Fruit fly (Drosophila melanogaster) whole organism, embryonic: ENCODE measurements around the gene CG4025.

Experiments used
- CG10274 ChIP-seq: fragments of 200-800 bp; sonication (Bioruptor generic); optimal IDR thresholded peaks from 3 replicates; lab custom pipeline; 2017; ENCODE audit warnings: missing biosample characterization, mild to moderate bottlenecking, missing genetic modification characterization
- CG11695 ChIP-seq: fragments of 200-800 bp; sonication (Bioruptor generic); IDR thresholded peaks from 3 replicates; pipeline ENCODE4 v1.3.6; 2022; ENCODE audit warnings: missing biosample characterization, missing genetic modification characterization
- CG12236 ChIP-seq: fragments of 200-800 bp; sonication (Bioruptor generic); optimal IDR thresholded peaks from 2 replicates; lab custom pipeline; 2016; ENCODE audit warnings: missing biosample characterization, missing genetic modification characterization
- CG12299 ChIP-seq: fragments of 200-800 bp; sonication (Bioruptor generic); optimal IDR thresholded peaks from 2 replicates; lab custom pipeline; 2018; ENCODE audit warnings: missing biosample characterization, mild to moderate bottlenecking, missing genetic modification characterization
- CG15479 ChIP-seq: fragments of 200-800 bp; sonication (Bioruptor generic); optimal IDR thresholded peaks from 3 replicates; lab custom pipeline; 2019; ENCODE audit warnings: missing biosample characterization, mild to moderate bottlenecking, missing genetic modification characterization, moderate library complexity
- CG1602 ChIP-seq: fragments of 200-800 bp; sonication (Bioruptor generic); optimal IDR thresholded peaks from 3 replicates; lab custom pipeline; 2016; ENCODE audit warnings: missing biosample characterization, missing genetic modification characterization
- CG17328 ChIP-seq: fragments of 200-800 bp; sonication (Bioruptor generic); IDR thresholded peaks from 2 replicates; pipeline ENCODE4 v1.3.6; 2022; ENCODE audit warnings: missing biosample characterization, missing genetic modification characterization
- CG17385 ChIP-seq: fragments of 200-800 bp; sonication (Bioruptor generic); optimal IDR thresholded peaks from 3 replicates; lab custom pipeline; 2018; ENCODE audit warnings: missing biosample characterization, mild to moderate bottlenecking, missing genetic modification characterization
- CG17612 ChIP-seq: fragments of 200-800 bp; sonication (Bioruptor generic); IDR thresholded peaks from 2 replicates; pipeline ENCODE4 v1.3.6; 2022; ENCODE audit warnings: missing biosample characterization, missing genetic modification characterization
- CG1792 ChIP-seq: fragments of 200-800 bp; sonication (Bioruptor generic); optimal IDR thresholded peaks from 2 replicates; lab custom pipeline; 2016; ENCODE audit warnings: missing biosample characterization, missing genetic modification characterization
- CG18599 ChIP-seq: fragments of 200-800 bp; sonication (Bioruptor generic); optimal IDR thresholded peaks from 3 replicates; lab custom pipeline; 2017; ENCODE audit warnings: missing biosample characterization, missing genetic modification characterization, mild to moderate bottlenecking, moderate library complexity, missing genetic modification reagents
- CG32532 ChIP-seq: fragments of 200-800 bp; sonication (Bioruptor generic); IDR thresholded peaks from 2 replicates; pipeline ENCODE4 v1.3.6; 2022; ENCODE audit warnings: missing biosample characterization, missing genetic modification characterization
- CG34224 ChIP-seq: fragments of 200-800 bp; sonication (Bioruptor generic); IDR thresholded peaks from 3 replicates; pipeline ENCODE4 v1.3.6; 2022; ENCODE audit warnings: missing biosample characterization, missing genetic modification characterization; ENCODE audit not compliant: partially characterized antibody
- CG4282 ChIP-seq: fragments of 200-800 bp; sonication (Bioruptor generic); optimal IDR thresholded peaks from 2 replicates; lab custom pipeline; 2016; ENCODE audit warnings: missing biosample characterization, missing genetic modification characterization
- CG6683 ChIP-seq: fragments of 200-800 bp; sonication (Bioruptor generic); optimal IDR thresholded peaks from 2 replicates; lab custom pipeline; 2017; ENCODE audit warnings: missing biosample characterization, mild to moderate bottlenecking, missing genetic modification characterization, missing genetic modification reagents
- CG6765 ChIP-seq: fragments of 200-800 bp; sonication (Bioruptor generic); optimal IDR thresholded peaks from 3 replicates; lab custom pipeline; 2017; ENCODE audit warnings: missing biosample characterization, mild to moderate bottlenecking, missing genetic modification characterization
- CG7372 ChIP-seq: fragments of 200-800 bp; sonication (Bioruptor generic); IDR thresholded peaks from 2 replicates; pipeline ENCODE4 v1.3.6; 2022; ENCODE audit warnings: missing biosample characterization, missing genetic modification characterization
- CG9437 ChIP-seq: fragments of 200-800 bp; sonication (Bioruptor generic); optimal IDR thresholded peaks from 2 replicates; lab custom pipeline; 2018; ENCODE audit warnings: missing biosample characterization, mild to moderate bottlenecking, missing genetic modification characterization
- CTCF ChIP-seq: fragments of 200-800 bp; sonication (Bioruptor generic); optimal IDR thresholded peaks from 2 replicates; lab custom pipeline; 2017; ENCODE audit warnings: missing biosample characterization, mild to moderate bottlenecking, missing genetic modification characterization, moderate library complexity
- Dfd ChIP-seq, 2 experiments: fragments of >200 bp; optimal IDR thresholded peaks; 2 replicates each; lab custom pipeline; 2017; ENCODE audit warnings: missing biosample characterization in 2 of 2, missing genetic modification characterization in 2 of 2
- Doc3 ChIP-seq: fragments of 200-800 bp; sonication (Bioruptor generic); IDR thresholded peaks from 3 replicates; pipeline ENCODE4 v1.3.6; 2022; ENCODE audit warnings: missing biosample characterization, missing genetic modification characterization; ENCODE audit not compliant: partially characterized antibody
- E2f1 ChIP-seq: fragments of 200-800 bp; sonication (Bioruptor generic); IDR thresholded peaks from 2 replicates; pipeline ENCODE4 v1.3.6; 2022; ENCODE audit warnings: missing biosample characterization, missing genetic modification characterization
- Eip74EF ChIP-seq, 2 experiments: fragments of 200-800 bp in 1 of 2; fragments of >200 bp in 1 of 2; sonication (Bioruptor generic) in 1 of 2; optimal IDR thresholded peaks; 2 replicates each; lab custom pipeline; 2017 to 2019; ENCODE audit warnings: missing biosample characterization in 2 of 2, missing genetic modification characterization in 2 of 2, mild to moderate bottlenecking in 1 of 2, moderate library complexity in 1 of 2
- HLH3B ChIP-seq: fragments of 200-800 bp; sonication (Bioruptor generic); IDR thresholded peaks from 2 replicates; pipeline ENCODE4 v1.3.6; 2022; ENCODE audit warnings: missing biosample characterization, missing genetic modification characterization
- Mad ChIP-seq: fragments of 200-800 bp; sonication (Bioruptor generic); optimal IDR thresholded peaks from 2 replicates; lab custom pipeline; 2016; ENCODE audit warnings: missing biosample characterization, missing genetic modification characterization
- Meics ChIP-seq: fragments of 200-800 bp; sonication (Bioruptor generic); optimal IDR thresholded peaks from 2 replicates; lab custom pipeline; 2017; ENCODE audit warnings: missing biosample characterization, mild to moderate bottlenecking, missing genetic modification characterization
- Optix ChIP-seq: fragments of 200-800 bp; sonication (Bioruptor generic); IDR thresholded peaks from 3 replicates; pipeline ENCODE4 v1.3.6; 2022; ENCODE audit warnings: missing biosample characterization, missing genetic modification characterization
- Sox100B ChIP-seq: fragments of 200-800 bp; sonication (Bioruptor generic); optimal IDR thresholded peaks from 3 replicates; lab custom pipeline; 2018; ENCODE audit warnings: missing biosample characterization, mild to moderate bottlenecking, missing genetic modification characterization
- Ssrp ChIP-seq: fragments of 200-800 bp; sonication (Bioruptor generic); optimal IDR thresholded peaks from 2 replicates; lab custom pipeline; 2018; ENCODE audit warnings: missing biosample characterization, mild to moderate bottlenecking, missing genetic modification characterization, moderate library complexity
- Taf1 ChIP-seq: fragments of 200-800 bp; sonication (Bioruptor generic); IDR thresholded peaks from 2 replicates; pipeline ENCODE4 v1.3.6; 2022; ENCODE audit warnings: missing biosample characterization, missing genetic modification characterization
- Trl ChIP-seq, 3 experiments: fragments of >200 bp in 2 of 3; fragments of 200-800 bp in 1 of 3; sonication (Bioruptor generic) in 1 of 3; optimal IDR thresholded peaks; 2 replicates in 1 of 3; 3 replicates in 2 of 3; lab custom pipeline; 2016 to 2017; ENCODE audit warnings: missing biosample characterization in 1 of 3, missing genetic modification characterization in 1 of 3
- aop ChIP-seq: fragments of 200-800 bp; sonication (Bioruptor generic); IDR thresholded peaks from 2 replicates; pipeline ENCODE4 v1.3.6; 2022; ENCODE audit warnings: missing biosample characterization, missing genetic modification characterization
- bcd ChIP-seq: fragments of 200-800 bp; sonication (Bioruptor generic); optimal IDR thresholded peaks from 2 replicates; lab custom pipeline; 2017; ENCODE audit warnings: missing biosample characterization, mild to moderate bottlenecking, missing genetic modification characterization
- chinmo ChIP-seq: fragments of 200-800 bp; sonication (Bioruptor generic); IDR thresholded peaks from 4 replicates; pipeline ENCODE4 v1.3.6; 2022; ENCODE audit warnings: missing biosample characterization, missing genetic modification characterization; ENCODE audit not compliant: partially characterized antibody
- dimm ChIP-seq: fragments of 200-800 bp; sonication (Bioruptor generic); IDR thresholded peaks from 2 replicates; pipeline ENCODE4 v1.3.6; 2022; ENCODE audit warnings: missing biosample characterization, missing genetic modification characterization
- dmrt11E ChIP-seq: fragments of 200-800 bp; sonication (Bioruptor generic); optimal IDR thresholded peaks from 3 replicates; lab custom pipeline; 2018; ENCODE audit warnings: missing biosample characterization, mild to moderate bottlenecking, missing genetic modification characterization, moderate library complexity
- dysf ChIP-seq: fragments of 200-800 bp; sonication (Bioruptor generic); IDR thresholded peaks from 3 replicates; pipeline ENCODE4 v1.3.6; 2022; ENCODE audit warnings: missing biosample characterization, missing genetic modification characterization
- fd102C ChIP-seq: fragments of 200-800 bp; sonication (Bioruptor generic); optimal IDR thresholded peaks from 2 replicates; lab custom pipeline; 2018; ENCODE audit warnings: missing biosample characterization, mild to moderate bottlenecking, missing genetic modification characterization, moderate library complexity
- ftz-f1 ChIP-seq: fragments of 200-800 bp; sonication (Bioruptor generic); optimal IDR thresholded peaks from 2 replicates; lab custom pipeline; 2016; ENCODE audit warnings: missing biosample characterization, missing genetic modification characterization
- gro ChIP-seq: fragments of 200-800 bp; sonication (Bioruptor generic); optimal IDR thresholded peaks from 2 replicates; lab custom pipeline; 2016; ENCODE audit warnings: missing biosample characterization, missing genetic modification characterization
- insv ChIP-seq, 2 experiments: fragments of 200-800 bp; sonication (Bioruptor generic); optimal IDR thresholded peaks; 3 replicates each; lab custom pipeline; 2016 to 2018; ENCODE audit warnings: missing biosample characterization in 2 of 2, missing genetic modification characterization in 2 of 2
- knrl ChIP-seq: fragments of 200-800 bp; sonication (Bioruptor generic); IDR thresholded peaks from 3 replicates; pipeline ENCODE4 v1.3.6; 2022; ENCODE audit warnings: missing biosample characterization, missing genetic modification characterization; ENCODE audit not compliant: partially characterized antibody
- lilli ChIP-seq: fragments of 200-800 bp; sonication (Bioruptor generic); optimal IDR thresholded peaks from 3 replicates; lab custom pipeline; 2016; ENCODE audit warnings: missing biosample characterization, missing genetic modification characterization
- maf-S ChIP-seq: fragments of 200-800 bp; sonication (Bioruptor generic); optimal IDR thresholded peaks from 2 replicates; lab custom pipeline; 2016; ENCODE audit warnings: missing biosample characterization, missing genetic modification characterization
- mld ChIP-seq: fragments of 200-800 bp; sonication (Bioruptor generic); IDR thresholded peaks from 3 replicates; pipeline ENCODE4 v1.3.6; 2022; ENCODE audit warnings: missing biosample characterization, missing genetic modification characterization; ENCODE audit not compliant: partially characterized antibody
- nau ChIP-seq: fragments of 200-800 bp; sonication (Bioruptor generic); optimal IDR thresholded peaks from 3 replicates; lab custom pipeline; 2017; ENCODE audit warnings: missing biosample characterization, mild to moderate bottlenecking, missing genetic modification characterization, missing genetic modification reagents
- nerfin-1 ChIP-seq: fragments of 200-800 bp; sonication (Bioruptor generic); optimal IDR thresholded peaks from 3 replicates; lab custom pipeline; 2019; ENCODE audit warnings: missing biosample characterization, mild to moderate bottlenecking, missing genetic modification characterization, moderate library complexity
- org-1 ChIP-seq: fragments of 200-800 bp; sonication (Bioruptor generic); optimal IDR thresholded peaks from 2 replicates; lab custom pipeline; 2017; ENCODE audit warnings: missing biosample characterization, missing genetic modification characterization
- tx ChIP-seq: fragments of 200-800 bp; sonication (Bioruptor generic); optimal IDR thresholded peaks from 2 replicates; lab custom pipeline; 2016; ENCODE audit warnings: missing biosample characterization, missing genetic modification characterization

The CG4025 gene

dm6 chrX:2041312-2041918 lies 35.4 kb upstream of the CG4025 start, which contains the start of gene CG4313 (continued):
- TF ChIP-seq dimm (GFP tag; lab: Robert Waterston, UW) = no peak
- no peak for TF ChIP-seq CG12236 (GFP tag; lab: Kevin White, UChicago)
- TF ChIP-seq insv (GFP tag; optimal IDR thresholded peaks at IDR 0.05; lab: Kevin White, UChicago) = no peak
- peak; percentile 57 for TF ChIP-seq CG9437 (GFP tag; lab: Kevin White, UChicago)
- TF ChIP-seq E2f1 = peak; percentile 71
- peak; percentile 53 for TF ChIP-seq Ssrp (tag; lab: Kevin White, UChicago)
- peak; percentile 60 for TF ChIP-seq gro (GFP tag; lab: Kevin White, UChicago)
- TF ChIP-seq Taf1 (GFP tag; lab: Robert Waterston, UW) = peak; percentile 53
- no peak for TF ChIP-seq aop
- peak; percentile 44 for TF ChIP-seq tx
- 0 out of 3 replicates have a peak, but pooled peaks have one; percentile 48 for TF ChIP-seq Optix (GFP tag; lab: Robert Waterston, UW)
- TF ChIP-seq CG1602 (GFP tag; lab: Kevin White, UChicago) = peak; percentile 67
- peak; percentile 74; the same call in 2 of the 3 replicates for TF ChIP-seq mld (GFP tag; lab: Robert Waterston, UW)
- no peak for TF ChIP-seq fd102C (GFP tag; lab: Kevin White, UChicago)
- peak; percentile 85 for TF ChIP-seq lilli
- TF ChIP-seq Trl (optimal IDR thresholded peaks at IDR 0.05; lab: Kevin White, UChicago) = no peak
- TF ChIP-seq Trl (GFP tag; optimal IDR thresholded peaks at IDR 0.05; lab: Kevin White, UChicago) = peak; percentile 79
- TF ChIP-seq CG11695 (GFP tag; lab: Robert Waterston, UW) = peak; percentile 59; the same call in 2 of the 3 replicates
- peak; percentile 44 for TF ChIP-seq CG17385
- TF ChIP-seq CG17612 (GFP tag; lab: Robert Waterston, UW) = no peak
- TF ChIP-seq CG18599 = peak; percentile 54
- TF ChIP-seq chinmo (GFP tag; lab: Robert Waterston, UW) = peak; percentile 41; the same call in 1 of the 4 replicates
- peak; percentile 49 for TF ChIP-seq CG12299 (tag; lab: Kevin White, UChicago)
- peak; percentile 73 for TF ChIP-seq Meics (GFP tag; lab: Kevin White, UChicago)
- no peak for TF ChIP-seq CG4282 (GFP tag; lab: Kevin White, UChicago)
- no peak for TF ChIP-seq CTCF (GFP tag; lab: Kevin White, UChicago)
- no peak for TF ChIP-seq Eip74EF (GFP tag; optimal IDR thresholded peaks at IDR 0.05; lab: Kevin White, UChicago)
- peak; percentile 69 for TF ChIP-seq maf-S (GFP tag; lab: Kevin White, UChicago)
- peak; percentile 76 for TF ChIP-seq dysf (GFP tag; lab: Robert Waterston, UW)
- TF ChIP-seq nau (GFP tag; lab: Kevin White, UChicago) = peak; percentile 6
- peak; percentile 48; the same call in 1 of the 2 replicates for TF ChIP-seq CG17328 (GFP tag; lab: Robert Waterston, UW)
- TF ChIP-seq knrl (GFP tag; lab: Robert Waterston, UW) = peak; percentile 92
- no peak for TF ChIP-seq ftz-f1
- no peak for TF ChIP-seq CG6765 (GFP tag; lab: Kevin White, UChicago)
- TF ChIP-seq nerfin-1 (tag; lab: Kevin White, UChicago) = peak; percentile 45
- no peak for TF ChIP-seq CG10274 (GFP tag; lab: Kevin White, UChicago)
- TF ChIP-seq Mad = peak; percentile 14
- peak; percentile 92 for TF ChIP-seq Doc3 (GFP tag; lab: Robert Waterston, UW)
- TF ChIP-seq Dfd (GFP tag; optimal IDR thresholded peaks at IDR 0.05; lab: Kevin White, UChicago) = no peak
- peak; percentile 58 for TF ChIP-seq org-1
- TF ChIP-seq CG1792 = peak; percentile 48
- TF ChIP-seq bcd (GFP tag; lab: Kevin White, UChicago) = peak; percentile 68
- TF ChIP-seq CG15479 (GFP tag; lab: Kevin White, UChicago) = no peak
- TF ChIP-seq dmrt11E (tag; lab: Kevin White, UChicago) = peak; percentile 69
- TF ChIP-seq CG6683 (GFP tag; lab: Kevin White, UChicago) = no peak
- TF ChIP-seq Sox100B = peak; percentile 38
- peak; percentile 27; the same call in 1 of the 2 replicates for TF ChIP-seq HLH3B (GFP tag; lab: Robert Waterston, UW)
- TF ChIP-seq CG32532 (GFP tag; lab: Robert Waterston, UW) = peak; percentile 77
- TF ChIP-seq CG7372 = peak; percentile 79
- peak; percentile 89 for TF ChIP-seq CG34224 (GFP tag; lab: Robert Waterston, UW)
